Fruit fly (Drosophila melanogaster) whole organism, wandering third instar larva: Measurements from ENCODE around the gene CG43339.

Experiments
- Abd-B ChIP-seq: fragments of >200 bp; optimal IDR thresholded peaks from 2 replicates; lab custom pipeline; 2017; ENCODE audit warnings: missing biosample characterization, missing genetic modification characterization
- CG32264 ChIP-seq: fragments of 200-800 bp; sonication (Bioruptor generic); optimal IDR thresholded peaks from 2 replicates; lab custom pipeline; 2016; ENCODE audit warnings: missing biosample characterization, missing genetic modification characterization
- CG9705 ChIP-seq: fragments of 200-800 bp; sonication (Bioruptor generic); optimal IDR thresholded peaks from 2 replicates; lab custom pipeline; 2018; ENCODE audit warnings: missing biosample characterization, mild to moderate bottlenecking, missing genetic modification characterization
- CrebA ChIP-seq: fragments of 200-800 bp; sonication (Bioruptor generic); optimal IDR thresholded peaks from 2 replicates; lab custom pipeline; 2016; ENCODE audit warnings: missing biosample characterization, mild to moderate bottlenecking, missing genetic modification characterization, borderline replicate concordance
- Dfd ChIP-seq: fragments of >200 bp; optimal IDR thresholded peaks from 2 replicates; lab custom pipeline; 2017; ENCODE audit warnings: missing biosample characterization, missing genetic modification characterization
- Dif ChIP-seq: fragments of 200-275, 200-300 bp; sonication (Bioruptor generic); optimal IDR thresholded peaks from 2 replicates; lab custom pipeline; 2018; ENCODE audit warnings: missing biosample characterization, missing genetic modification characterization; ENCODE audit not compliant: partially characterized antibody
- GATAd ChIP-seq: sonication (Bioruptor generic); optimal IDR thresholded peaks from 2 replicates; lab custom pipeline; 2016; ENCODE audit warnings: missing biosample characterization, missing genetic modification characterization
- HLH106 ChIP-seq: fragments of 200-800 bp; optimal IDR thresholded peaks from 3 replicates; lab custom pipeline; 2019; ENCODE audit warnings: missing biosample characterization, mild to moderate bottlenecking, missing genetic modification characterization, moderate library complexity
- Hnf4 ChIP-seq: fragments of 200-800 bp; sonication (Bioruptor generic); optimal IDR thresholded peaks from 2 replicates; lab custom pipeline; 2016; ENCODE audit warnings: missing biosample characterization, mild to moderate bottlenecking, missing genetic modification characterization
- Hr78 ChIP-seq: fragments of >200 bp; optimal IDR thresholded peaks from 2 replicates; lab custom pipeline; 2017; ENCODE audit warnings: missing biosample characterization, missing genetic modification characterization
- Hr83 ChIP-seq: fragments of 200-300 bp; sonication (Bioruptor generic); optimal IDR thresholded peaks from 2 replicates; lab custom pipeline; 2016; ENCODE audit warnings: missing biosample characterization, mild to moderate bottlenecking, missing genetic modification characterization, moderate library complexity; ENCODE audit not compliant: poor library complexity, severe bottlenecking
- Jra ChIP-seq: sonication (Bioruptor generic); optimal IDR thresholded peaks from 2 replicates; lab custom pipeline; 2016; ENCODE audit warnings: missing biosample characterization, missing genetic modification characterization
- Mio ChIP-seq: sonication (Bioruptor generic); optimal IDR thresholded peaks from 2 replicates; lab custom pipeline; 2016; ENCODE audit warnings: missing biosample characterization, missing genetic modification characterization
- Myc ChIP-seq: fragments of >200 bp; optimal IDR thresholded peaks from 2 replicates; lab custom pipeline; 2017
- N ChIP-seq: fragments of >200 bp; optimal IDR thresholded peaks from 2 replicates; lab custom pipeline; 2018; ENCODE audit warnings: missing biosample characterization, missing external identifiers, missing genetic modification characterization
- OdsH ChIP-seq: fragments of 200-800 bp; sonication (Bioruptor generic); optimal IDR thresholded peaks from 2 replicates; lab custom pipeline; 2016; ENCODE audit warnings: missing biosample characterization, mild to moderate bottlenecking, missing genetic modification characterization
- Rel ChIP-seq, 2 experiments: fragments of 200-800 bp; sonication (Bioruptor generic) in 1 of 2; optimal IDR thresholded peaks; 2 replicates in 1 of 2; 3 replicates in 1 of 2; lab custom pipeline; 2016 to 2019; ENCODE audit warnings: mild to moderate bottlenecking in 2 of 2, missing biosample characterization in 2 of 2, missing genetic modification characterization in 2 of 2, moderate library complexity in 1 of 2
- Sp1 ChIP-seq: fragments of 200-800 bp; sonication (Bioruptor generic); optimal IDR thresholded peaks from 3 replicates; lab custom pipeline; 2019; ENCODE audit warnings: missing biosample characterization, mild to moderate bottlenecking, missing genetic modification characterization, moderate library complexity
- Vsx2 ChIP-seq: fragments of 200-300, 225-300 bp; sonication (Bioruptor generic); optimal IDR thresholded peaks from 2 replicates; lab custom pipeline; 2018; ENCODE audit warnings: missing biosample characterization, missing genetic modification characterization; ENCODE audit not compliant: partially characterized antibody
- br ChIP-seq: fragments of 200-800 bp; sonication (Bioruptor generic); optimal IDR thresholded peaks from 2 replicates; lab custom pipeline; 2016; ENCODE audit warnings: missing biosample characterization, missing genetic modification characterization
- brk ChIP-seq: fragments of 200-800 bp; sonication (Bioruptor generic); optimal IDR thresholded peaks from 2 replicates; lab custom pipeline; 2016; ENCODE audit warnings: missing biosample characterization, mild to moderate bottlenecking, missing genetic modification characterization
- dl ChIP-seq, 2 experiments: fragments of 175-275, 200-275 bp in 1 of 2; fragments of 200-275 bp in 1 of 2; sonication (Bioruptor generic); optimal IDR thresholded peaks; lab custom pipeline; 2018; ENCODE audit warnings: mild to moderate bottlenecking in 2 of 2, missing biosample characterization in 2 of 2, missing genetic modification characterization in 2 of 2, moderate library complexity in 2 of 2; ENCODE audit not compliant: partially characterized antibody in 2 of 2, insufficient read depth in 1 of 2
- dmrt93B ChIP-seq: fragments of 200-800 bp; sonication (Bioruptor generic); optimal IDR thresholded peaks from 2 replicates; lab custom pipeline; 2018; ENCODE audit warnings: missing biosample characterization, mild to moderate bottlenecking, missing genetic modification characterization
- dsf ChIP-seq: sonication (Bioruptor generic); optimal IDR thresholded peaks from 2 replicates; lab custom pipeline; 2016; ENCODE audit warnings: missing biosample characterization, missing genetic modification characterization, borderline replicate concordance
- ey ChIP-seq: fragments of 200-800 bp; sonication (Bioruptor generic); optimal IDR thresholded peaks from 2 replicates; lab custom pipeline; 2016; ENCODE audit warnings: missing biosample characterization, missing genetic modification characterization
- foxo ChIP-seq, 2 experiments: fragments of 200-800 bp; sonication (Bioruptor generic); optimal IDR thresholded peaks; 2 replicates in 1 of 2; 3 replicates in 1 of 2; lab custom pipeline; 2016 to 2017; ENCODE audit warnings: missing biosample characterization in 2 of 2, missing genetic modification characterization in 2 of 2
- fru ChIP-seq: fragments of 200-800 bp; sonication (Bioruptor generic); optimal IDR thresholded peaks from 3 replicates; lab custom pipeline; 2016; ENCODE audit warnings: missing biosample characterization, mild to moderate bottlenecking, missing genetic modification characterization
- h ChIP-seq: fragments of 200-800 bp; sonication (Bioruptor generic); optimal IDR thresholded peaks from 3 replicates; lab custom pipeline; 2016; ENCODE audit warnings: missing biosample characterization, mild to moderate bottlenecking, missing genetic modification characterization
- jim ChIP-seq: fragments of 175-275, 200-325 bp; sonication (Bioruptor generic); optimal IDR thresholded peaks from 2 replicates; lab custom pipeline; 2016; ENCODE audit warnings: missing biosample characterization, mild to moderate bottlenecking, missing genetic modification characterization
- lola ChIP-seq: fragments of >200 bp; optimal IDR thresholded peaks from 2 replicates; lab custom pipeline; 2017; ENCODE audit warnings: missing biosample characterization, missing genetic modification characterization
- pan ChIP-seq: fragments of >200 bp; optimal IDR thresholded peaks from 2 replicates; lab custom pipeline; 2017
- psq ChIP-seq: fragments of 200-800 bp; sonication (Bioruptor generic); optimal IDR thresholded peaks from 3 replicates; lab custom pipeline; 2017; ENCODE audit warnings: missing biosample characterization, mild to moderate bottlenecking, missing genetic modification characterization, moderate library complexity
- rgr ChIP-seq: fragments of 200-800 bp; sonication (Bioruptor generic); optimal IDR thresholded peaks from 3 replicates; lab custom pipeline; 2016; ENCODE audit warnings: missing biosample characterization, mild to moderate bottlenecking, missing genetic modification characterization
- sage ChIP-seq: fragments of 200-800 bp; sonication (Bioruptor generic); optimal IDR thresholded peaks from 2 replicates; lab custom pipeline; 2016; ENCODE audit warnings: missing biosample characterization, mild to moderate bottlenecking, missing genetic modification characterization
- sv ChIP-seq: fragments of 200-800 bp; sonication (Bioruptor generic); optimal IDR thresholded peaks from 3 replicates; lab custom pipeline; 2016; ENCODE audit warnings: missing biosample characterization, missing genetic modification characterization
- tai ChIP-seq: sonication (Bioruptor generic); optimal IDR thresholded peaks from 2 replicates; lab custom pipeline; 2016; ENCODE audit warnings: missing biosample characterization, missing genetic modification characterization
- usp ChIP-seq: fragments of >200 bp; optimal IDR thresholded peaks from 2 replicates; lab custom pipeline; 2017; ENCODE audit warnings: missing biosample characterization, missing genetic modification characterization
- woc ChIP-seq: sonication (Bioruptor generic); optimal IDR thresholded peaks from 2 replicates; lab custom pipeline; 2016; ENCODE audit warnings: missing biosample characterization, mild to moderate bottlenecking, missing genetic modification characterization

The CG43339 gene

DNA sequence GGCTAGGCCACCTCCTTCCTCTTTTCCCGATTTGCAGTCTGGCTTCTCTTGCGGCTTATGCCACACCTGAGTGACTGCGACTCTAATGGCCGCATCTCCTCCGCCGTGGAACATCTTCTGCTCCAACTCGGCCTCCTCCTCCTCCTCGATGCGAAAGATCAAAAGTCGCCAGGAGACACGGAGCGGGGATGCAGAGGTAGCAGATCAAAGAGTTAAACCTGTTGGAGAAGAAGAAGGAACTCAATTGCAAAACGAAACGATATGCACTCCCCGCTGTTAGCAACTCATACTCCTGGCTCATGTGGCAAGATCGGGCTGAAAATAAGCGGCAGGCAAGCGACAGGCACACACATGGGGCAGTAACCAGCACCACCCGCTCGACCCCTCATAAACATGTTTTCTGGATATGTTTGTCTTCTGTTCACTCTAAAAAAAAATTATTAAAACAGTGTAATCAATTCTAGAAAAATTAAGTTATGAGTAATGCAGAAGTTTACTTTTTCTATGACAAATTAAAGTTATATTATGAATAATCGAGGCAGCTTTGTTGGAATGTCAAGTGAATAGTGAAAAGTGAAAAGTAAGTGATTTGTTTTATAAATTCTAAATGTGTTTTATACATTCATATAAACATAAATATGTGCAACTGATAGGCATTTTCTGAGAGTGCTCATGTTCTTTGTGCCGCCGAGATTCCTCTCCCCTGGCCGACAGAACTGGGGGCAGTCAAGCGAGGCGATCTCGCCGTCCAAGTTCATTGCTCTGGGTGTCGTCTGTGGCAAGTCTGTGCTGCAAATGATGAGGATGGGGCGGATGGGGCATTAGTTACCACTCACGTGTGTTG, 8.2 kb downstream of the CG43339 start:
- TF ChIP-seq Hnf4 (GFP tag; lab: Kevin White, UChicago), result peak; percentile 78
- peak; percentile 91 for TF ChIP-seq fru (GFP tag; lab: Kevin White, UChicago)
- no peak for TF ChIP-seq usp (GFP tag; lab: Kevin White, UChicago)
- no peak for TF ChIP-seq tai (GFP tag; lab: Kevin White, UChicago)
- peak; percentile 70 for TF ChIP-seq dmrt93B (GFP tag; lab: Kevin White, UChicago)
- TF ChIP-seq Abd-B, result no peak
- no peak for TF ChIP-seq Dfd
- peak; percentile 68 for TF ChIP-seq Dif (GFP tag; lab: Kevin White, UChicago)
- TF ChIP-seq jim, result no peak
- TF ChIP-seq woc (GFP tag; lab: Kevin White, UChicago), result peak; percentile 95
- TF ChIP-seq psq (GFP tag; lab: Kevin White, UChicago), result peak; percentile 86
- peak; percentile 50 for TF ChIP-seq sage
- no peak for TF ChIP-seq pan
- TF ChIP-seq brk, result no peak
- TF ChIP-seq CG32264 (GFP tag; lab: Kevin White, UChicago), result peak; percentile 44
- TF ChIP-seq Jra (GFP tag; lab: Kevin White, UChicago), result peak; percentile 70
- TF ChIP-seq OdsH, result peak; percentile 88
- no peak for TF ChIP-seq lola (GFP tag; lab: Kevin White, UChicago)
- TF ChIP-seq Sp1 (GFP tag; lab: Kevin White, UChicago), result peak; percentile 87
- TF ChIP-seq Myc, result no peak
- no peak for TF ChIP-seq CrebA (GFP tag; lab: Kevin White, UChicago)
- TF ChIP-seq Hr83 (GFP tag; lab: Kevin White, UChicago), result peak; percentile 57
- peak; percentile 81 for TF ChIP-seq ey (GFP tag; lab: Kevin White, UChicago)
- TF ChIP-seq rgr (GFP tag; lab: Kevin White, UChicago), result peak; percentile 68
- no peak for TF ChIP-seq dsf (GFP tag; lab: Kevin White, UChicago)
- peak; percentile 72 for TF ChIP-seq CG9705 (GFP tag; lab: Kevin White, UChicago)
- TF ChIP-seq sv (GFP tag; lab: Kevin White, UChicago), result no peak
- no peak for TF ChIP-seq N (GFP tag; lab: Kevin White, UChicago)
- peak; percentile 86 for TF ChIP-seq h (GFP tag; lab: Kevin White, UChicago)
- TF ChIP-seq br (GFP tag; lab: Kevin White, UChicago), result peak; percentile 73
- peak; percentile 91 for TF ChIP-seq HLH106 (tag; lab: Kevin White, UChicago)
- TF ChIP-seq Hr78 (GFP tag; lab: Kevin White, UChicago), result no peak
- peak; percentile 86 for TF ChIP-seq Vsx2 (GFP tag; lab: Kevin White, UChicago)
- TF ChIP-seq Mio (GFP tag; lab: Kevin White, UChicago), result no peak
- TF ChIP-seq GATAd (GFP tag; lab: Kevin White, UChicago), result no peak
- peak in 1 of 2 experiments; percentile 40 for TF ChIP-seq dl (GFP tag; optimal IDR thresholded peaks at IDR 0.05; lab: Kevin White, UChicago; ENCODE audit: insufficient read depth in 1 of 2, partially characterized antibody in 2 of 2)
- peak in 1 of 2 experiments; percentile 85 for TF ChIP-seq foxo (GFP tag; optimal IDR thresholded peaks at IDR 0.05; lab: Kevin White, UChicago)
- TF ChIP-seq Rel (GFP tag; optimal IDR thresholded peaks at IDR 0.05; lab: Kevin White, UChicago), result no peak
- TF ChIP-seq Rel (tag; optimal IDR thresholded peaks at IDR 0.05; lab: Kevin White, UChicago), result peak; percentile 45
- TF ChIP-seq, all 38 proteins: peak for 22

DNA sequence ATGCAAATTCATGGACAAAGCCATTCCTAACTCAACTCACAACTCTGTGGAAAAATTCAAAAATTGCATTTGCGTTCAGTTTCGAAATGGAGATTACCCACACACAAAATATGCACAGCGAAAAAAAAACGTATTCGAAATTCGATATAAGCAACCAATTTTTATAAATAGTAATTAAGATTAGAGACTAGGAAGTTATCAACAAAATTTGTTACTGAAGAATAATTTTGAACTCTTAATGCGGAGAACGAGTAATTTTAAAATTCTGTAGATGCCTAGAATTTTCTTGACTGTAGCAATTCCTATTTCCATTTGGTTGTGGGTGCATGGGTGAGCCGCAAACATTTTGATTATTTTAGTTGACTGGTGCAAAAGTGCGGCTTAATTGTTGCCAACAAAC, 9.7 kb downstream of the CG43339 start:
- TF ChIP-seq GATAd (GFP tag; lab: Kevin White, UChicago), result no peak
- no peak for TF ChIP-seq dsf (GFP tag; lab: Kevin White, UChicago)
- peak; percentile 2 for TF ChIP-seq rgr (GFP tag; lab: Kevin White, UChicago)
- TF ChIP-seq Dfd, result no peak
- no peak for TF ChIP-seq Dif (GFP tag; lab: Kevin White, UChicago)
- no peak for TF ChIP-seq Vsx2 (GFP tag; lab: Kevin White, UChicago)
- no peak for TF ChIP-seq Myc
- TF ChIP-seq pan, result no peak
- peak; percentile 32 for TF ChIP-seq OdsH
- TF ChIP-seq sv (GFP tag; lab: Kevin White, UChicago), result no peak
- peak; percentile 5 for TF ChIP-seq ey (GFP tag; lab: Kevin White, UChicago)
- TF ChIP-seq tai (GFP tag; lab: Kevin White, UChicago), result no peak
- no peak for TF ChIP-seq HLH106 (tag; lab: Kevin White, UChicago)
- no peak for TF ChIP-seq psq (GFP tag; lab: Kevin White, UChicago)
- peak in 1 of 2 experiments; percentile 28 for TF ChIP-seq foxo (GFP tag; optimal IDR thresholded peaks at IDR 0.05; lab: Kevin White, UChicago)
- TF ChIP-seq Sp1 (GFP tag; lab: Kevin White, UChicago), result no peak
- TF ChIP-seq CG32264 (GFP tag; lab: Kevin White, UChicago), result no peak
- TF ChIP-seq brk, result no peak
- TF ChIP-seq N (GFP tag; lab: Kevin White, UChicago), result no peak
- TF ChIP-seq lola (GFP tag; lab: Kevin White, UChicago), result no peak
- no peak for TF ChIP-seq CrebA (GFP tag; lab: Kevin White, UChicago)
- TF ChIP-seq Hnf4 (GFP tag; lab: Kevin White, UChicago), result no peak
- TF ChIP-seq jim, result no peak
- peak; percentile 6 for TF ChIP-seq fru (GFP tag; lab: Kevin White, UChicago)
- no peak for TF ChIP-seq Hr83 (GFP tag; lab: Kevin White, UChicago)
- peak; percentile 19 for TF ChIP-seq h (GFP tag; lab: Kevin White, UChicago)
- TF ChIP-seq Hr78 (GFP tag; lab: Kevin White, UChicago), result no peak
- no peak for TF ChIP-seq Rel (GFP tag; optimal IDR thresholded peaks at IDR 0.05; lab: Kevin White, UChicago)
- no peak for TF ChIP-seq Rel (tag; optimal IDR thresholded peaks at IDR 0.05; lab: Kevin White, UChicago)
- TF ChIP-seq Abd-B, result no peak
- no peak for TF ChIP-seq usp (GFP tag; lab: Kevin White, UChicago)
